Worm (Caenorhabditis elegans) whole organism, L2 larva: ENCODE results near the gene ugt-19.

Experiments used
- C34F6.9 ChIP-seq: fragments of 150-350 bp; optimal IDR thresholded peaks from 2 replicates; lab custom pipeline; 2014; ENCODE audit warnings: missing biosample characterization, missing genetic modification characterization
- F13H6.1 ChIP-seq: sonication (generic microtip); optimal IDR thresholded peaks from 2 replicates; lab custom pipeline; 2016; ENCODE audit warnings: missing genetic modification characterization, missing compliant biosample characterization
- R02D3.7 ChIP-seq: fragments of 150-350 bp; optimal IDR thresholded peaks from 2 replicates; lab custom pipeline; 2014; ENCODE audit warnings: missing biosample characterization, missing genetic modification characterization
- ceh-16 ChIP-seq: fragments of 150-350 bp; optimal IDR thresholded peaks from 2 replicates; lab custom pipeline; 2014; ENCODE audit warnings: missing biosample characterization, missing genetic modification characterization
- ceh-82 ChIP-seq: fragments of 150-350 bp; optimal IDR thresholded peaks from 2 replicates; lab custom pipeline; 2014; ENCODE audit warnings: missing biosample characterization, missing genetic modification characterization
- crh-2 ChIP-seq: sonication (generic microtip); optimal IDR thresholded peaks from 2 replicates; lab custom pipeline; 2017; ENCODE audit warnings: missing biosample characterization, missing genetic modification characterization
- egl-27 ChIP-seq: sonication (generic microtip); optimal IDR thresholded peaks from 3 replicates; lab custom pipeline; 2017; ENCODE audit warnings: missing biosample characterization, missing genetic modification reagents, missing genetic modification characterization
- elt-3 ChIP-seq: sonication (generic microtip); optimal IDR thresholded peaks from 2 replicates; lab custom pipeline; 2017; ENCODE audit warnings: missing biosample characterization, missing genetic modification characterization
- fos-1 ChIP-seq: fragments of 150-350 bp; optimal IDR thresholded peaks from 2 replicates; lab custom pipeline; 2014; ENCODE audit warnings: missing biosample characterization, missing genetic modification characterization
- lin-11 ChIP-seq: fragments of 150-350 bp; sonication (generic microtip); optimal IDR thresholded peaks from 2 replicates; lab custom pipeline; 2014; ENCODE audit warnings: missing biosample characterization, missing genetic modification characterization, inconsistent platforms, mixed read lengths
- lin-13 ChIP-seq: fragments of 150-350 bp; optimal IDR thresholded peaks from 2 replicates; lab custom pipeline; 2014; ENCODE audit warnings: missing biosample characterization, missing genetic modification reagents, missing genetic modification characterization
- lin-39 ChIP-seq: fragments of 150-350 bp; optimal IDR thresholded peaks from 2 replicates; lab custom pipeline; 2014; ENCODE audit warnings: missing biosample characterization, missing genetic modification reagents, missing genetic modification characterization
- lsy-2 ChIP-seq, 2 experiments: fragments of 150-350 bp in 1 of 2; sonication (generic microtip) in 1 of 2; optimal IDR thresholded peaks; 2 replicates each; lab custom pipeline; 2014 to 2017; ENCODE audit warnings: missing biosample characterization in 2 of 2, missing genetic modification characterization in 2 of 2
- mbf-1 ChIP-seq: sonication (generic microtip); optimal IDR thresholded peaks from 2 replicates; lab custom pipeline; 2017; ENCODE audit warnings: missing biosample characterization, missing genetic modification characterization
- nhr-10 ChIP-seq: sonication (generic microtip); optimal IDR thresholded peaks from 2 replicates; lab custom pipeline; 2017; ENCODE audit warnings: missing biosample characterization, missing genetic modification characterization
- nhr-11 ChIP-seq: fragments of 150-350 bp; optimal IDR thresholded peaks from 2 replicates; lab custom pipeline; 2014; ENCODE audit warnings: missing biosample characterization, missing genetic modification characterization
- nhr-12 ChIP-seq: fragments of 150-350 bp; optimal IDR thresholded peaks from 2 replicates; lab custom pipeline; 2014; ENCODE audit warnings: missing biosample characterization, missing genetic modification characterization
- nhr-129 ChIP-seq: fragments of 150-350 bp; optimal IDR thresholded peaks from 2 replicates; lab custom pipeline; 2014; ENCODE audit warnings: missing biosample characterization, missing genetic modification characterization
- nhr-21 ChIP-seq: fragments of 150-350 bp; optimal IDR thresholded peaks from 2 replicates; lab custom pipeline; 2014; ENCODE audit warnings: missing biosample characterization, missing genetic modification characterization
- nhr-23 ChIP-seq: fragments of 150-350 bp; optimal IDR thresholded peaks from 2 replicates; lab custom pipeline; 2014; ENCODE audit warnings: missing biosample characterization, missing genetic modification reagents, missing genetic modification characterization
- nhr-237 ChIP-seq: fragments of 150-350 bp; optimal IDR thresholded peaks from 2 replicates; lab custom pipeline; 2014; ENCODE audit warnings: missing biosample characterization, missing genetic modification characterization
- nhr-25 ChIP-seq: fragments of 150-350 bp; sonication (generic microtip); optimal IDR thresholded peaks from 3 replicates; lab custom pipeline; 2014; ENCODE audit warnings: missing biosample characterization, missing genetic modification characterization
- skn-1 ChIP-seq: sonication (generic microtip); optimal IDR thresholded peaks from 2 replicates; lab custom pipeline; 2017; ENCODE audit warnings: missing biosample characterization, missing genetic modification characterization
- sma-3 ChIP-seq: sonication (generic microtip); optimal IDR thresholded peaks from 2 replicates; lab custom pipeline; 2016; ENCODE audit warnings: missing genetic modification reagents, missing genetic modification characterization, missing compliant biosample characterization
- sma-9 ChIP-seq, 2 experiments: fragments of 150-350 bp in 1 of 2; sonication (generic microtip) in 1 of 2; optimal IDR thresholded peaks; 2 replicates each; lab custom pipeline; 2014 to 2016; ENCODE audit warnings: missing genetic modification characterization in 2 of 2, mild to moderate bottlenecking in 1 of 2, missing biosample characterization in 1 of 2, missing compliant biosample characterization in 1 of 2, missing genetic modification reagents in 1 of 2, moderate library complexity in 1 of 2
- snpc-4 ChIP-seq: fragments of 150-350 bp; optimal IDR thresholded peaks from 2 replicates; lab custom pipeline; 2014; ENCODE audit warnings: missing biosample characterization, missing genetic modification characterization
- unc-55 ChIP-seq: fragments of 150-350 bp; sonication (generic microtip); optimal IDR thresholded peaks from 3 replicates; lab custom pipeline; 2014; ENCODE audit warnings: missing biosample characterization, missing genetic modification reagents, missing genetic modification characterization
- unc-62 ChIP-seq: fragments of 150-350 bp; optimal IDR thresholded peaks from 2 replicates; lab custom pipeline; 2014; ENCODE audit warnings: missing biosample characterization, missing genetic modification reagents, missing genetic modification characterization
- ztf-1 ChIP-seq: fragments of 200-800 bp; sonication (Bioruptor generic); conservative IDR thresholded peaks from 2 replicates; pipeline ENCODE4 v1.3.6; 2022; ENCODE audit warnings: missing genetic modification characterization, missing compliant biosample characterization
- ztf-4 ChIP-seq: fragments of 150-350 bp; optimal IDR thresholded peaks from 2 replicates; lab custom pipeline; 2014; ENCODE audit warnings: missing biosample characterization, missing genetic modification characterization

ugt-19 gene

DNA sequence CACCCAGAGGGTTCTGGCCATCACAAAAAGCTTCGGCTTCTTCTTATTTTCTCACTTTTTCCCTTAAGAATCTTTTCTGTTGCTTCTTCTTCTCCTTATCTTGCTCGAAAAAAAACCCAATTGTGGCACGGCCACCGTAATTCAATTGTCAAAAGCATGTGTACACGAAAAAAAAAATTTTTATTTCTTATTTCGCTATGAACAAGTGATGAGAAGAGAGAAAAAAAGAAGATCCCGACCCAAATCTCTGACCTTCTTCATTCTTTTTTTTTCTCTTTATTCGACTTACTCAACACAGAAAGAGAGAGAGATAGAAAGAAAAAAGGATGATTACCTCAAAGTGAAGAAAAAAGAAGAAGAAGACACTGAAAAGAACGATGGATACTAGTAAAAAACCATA is 18.8 kb downstream of the ugt-19 start (continued):
- peak; percentile 14 for TF ChIP-seq unc-55
- TF ChIP-seq nhr-12 (tag; lab: Kevin White, UChicago) = no peak
- peak in 1 of 2 experiments; percentile 41 for TF ChIP-seq lsy-2 (tag; optimal IDR thresholded peaks at IDR 0.05; lab: Kevin White, UChicago)
- no peak for TF ChIP-seq lin-13 (GFP tag; lab: Kevin White, UChicago)
- no peak for TF ChIP-seq elt-3 (tag; lab: Kevin White, UChicago)
- no peak for TF ChIP-seq nhr-11 (tag; lab: Kevin White, UChicago)
- no peak for TF ChIP-seq mbf-1 (tag; lab: Kevin White, UChicago)
- TF ChIP-seq lin-39 (tag; lab: Kevin White, UChicago) = no peak

DNA sequence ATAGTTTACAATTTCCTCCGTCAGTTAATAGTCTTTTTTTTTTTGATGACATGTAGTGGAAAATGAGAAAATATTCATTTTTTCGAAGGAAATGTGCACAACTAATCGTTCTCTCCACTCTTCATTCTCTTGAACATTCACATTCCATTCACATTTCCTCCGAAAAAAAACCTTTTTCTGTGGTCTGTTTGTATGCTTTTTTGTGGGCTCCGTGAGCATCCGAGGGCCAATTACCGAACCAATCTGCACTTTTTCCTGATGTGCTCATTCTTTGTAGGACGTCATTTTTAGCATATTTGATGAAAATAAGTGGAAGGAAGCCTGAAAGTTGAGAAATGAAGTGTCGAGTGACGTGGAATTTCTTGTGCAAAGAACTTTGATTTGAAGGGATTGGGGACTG is 20.1 kb downstream of the ugt-19 start:
- TF ChIP-seq nhr-12 (tag; lab: Kevin White, UChicago) = no peak
- no peak for TF ChIP-seq crh-2 (tag; lab: Kevin White, UChicago)
- TF ChIP-seq sma-9 (GFP tag; optimal IDR thresholded peaks at IDR 0.05; lab: Kevin White, UChicago) = no peak
- TF ChIP-seq sma-9 (tag; optimal IDR thresholded peaks at IDR 0.05; lab: Kevin White, UChicago) = no peak
- no peak for TF ChIP-seq nhr-25 (tag; lab: Kevin White, UChicago)
- TF ChIP-seq ceh-82 (tag; lab: Kevin White, UChicago) = no peak
- no peak for TF ChIP-seq nhr-23
- no peak for TF ChIP-seq lin-11
- no peak for TF ChIP-seq snpc-4
- TF ChIP-seq ztf-1 (GFP tag; lab: Robert Waterston, UW) = no peak
- TF ChIP-seq unc-55 = no peak
- TF ChIP-seq nhr-129 = no peak
- no peak for TF ChIP-seq sma-3
- no peak for TF ChIP-seq mbf-1 (tag; lab: Kevin White, UChicago)
- TF ChIP-seq nhr-21 (tag; lab: Kevin White, UChicago) = no peak
- TF ChIP-seq R02D3.7 (tag; lab: Kevin White, UChicago) = no peak
- TF ChIP-seq C34F6.9 (tag; lab: Kevin White, UChicago) = no peak
- no peak for TF ChIP-seq nhr-10 (tag; lab: Kevin White, UChicago)
- TF ChIP-seq ztf-4 (tag; lab: Kevin White, UChicago) = no peak
- no peak for TF ChIP-seq elt-3 (tag; lab: Kevin White, UChicago)

DNA sequence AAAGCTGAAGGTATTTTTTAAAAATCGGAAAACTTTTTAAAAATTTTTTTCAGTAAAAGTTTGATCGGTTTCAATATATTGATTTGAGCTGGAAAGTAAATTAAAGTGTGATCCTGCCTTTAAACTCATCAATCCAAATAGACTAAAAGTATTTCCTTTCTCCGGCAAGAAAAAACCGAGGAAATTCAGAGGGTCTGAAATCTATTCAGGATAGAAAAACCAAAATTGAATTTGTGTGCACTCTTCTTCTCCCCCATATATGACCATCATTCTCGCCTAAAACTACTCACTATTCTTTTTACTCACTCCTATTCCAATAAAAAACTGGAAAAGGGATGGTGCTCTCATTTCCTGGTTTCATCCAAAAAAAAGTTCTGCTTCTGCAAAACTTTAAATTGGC is 24.9 kb downstream of the ugt-19 start:
- TF ChIP-seq sma-9 (GFP tag; optimal IDR thresholded peaks at IDR 0.05; lab: Kevin White, UChicago) = peak; percentile 33
- no peak for TF ChIP-seq sma-9 (tag; optimal IDR thresholded peaks at IDR 0.05; lab: Kevin White, UChicago)
- no peak for TF ChIP-seq nhr-237 (tag; lab: Kevin White, UChicago)
- no peak for TF ChIP-seq elt-3 (tag; lab: Kevin White, UChicago)
- TF ChIP-seq mbf-1 (tag; lab: Kevin White, UChicago) = no peak
- TF ChIP-seq nhr-12 (tag; lab: Kevin White, UChicago) = no peak

DNA sequence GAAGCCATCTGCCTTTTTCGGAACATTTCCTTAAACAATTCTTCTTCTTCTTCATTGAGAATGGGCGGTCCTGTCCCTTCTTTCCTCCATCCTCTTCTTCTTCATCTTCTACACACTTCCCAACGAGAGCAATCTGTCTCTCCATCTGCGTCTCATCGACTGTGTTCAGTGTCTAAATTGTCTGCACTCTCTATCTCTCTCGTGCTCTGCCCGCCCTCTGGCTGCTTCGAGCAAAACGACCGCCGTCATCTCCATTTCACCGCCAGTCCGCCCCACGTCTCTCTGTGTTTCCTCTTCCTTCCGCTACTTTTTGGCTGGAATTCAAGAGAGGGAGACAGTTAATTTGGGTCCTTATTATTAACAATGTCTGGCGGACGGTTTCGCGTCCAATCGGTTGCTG is 26.3 kb downstream of the ugt-19 start:
- TF ChIP-seq skn-1 (tag; lab: Kevin White, UChicago) (no peak), ceh-16 (tag; lab: Kevin White, UChicago) (no peak), sma-9 (GFP tag; optimal IDR thresholded peaks at IDR 0.05; lab: Kevin White, UChicago) (peak; percentile 39), sma-9 (tag; optimal IDR thresholded peaks at IDR 0.05; lab: Kevin White, UChicago) (no peak), nhr-10 (tag; lab: Kevin White, UChicago) (no peak), crh-2 (tag; lab: Kevin White, UChicago) (peak; percentile 11), mbf-1 (tag; lab: Kevin White, UChicago) (no peak), unc-55 (peak; percentile 40), C34F6.9 (tag; lab: Kevin White, UChicago) (peak; percentile 31), F13H6.1 (tag; lab: Kevin White, UChicago) (peak; percentile 4), R02D3.7 (tag; lab: Kevin White, UChicago) (no peak), nhr-129 (peak; percentile 15), lsy-2 (tag; optimal IDR thresholded peaks at IDR 0.05; lab: Kevin White, UChicago) (peak in 1 of 2 experiments; percentile 22)
- TF ChIP-seq, all 48 proteins: peak for 7

DNA sequence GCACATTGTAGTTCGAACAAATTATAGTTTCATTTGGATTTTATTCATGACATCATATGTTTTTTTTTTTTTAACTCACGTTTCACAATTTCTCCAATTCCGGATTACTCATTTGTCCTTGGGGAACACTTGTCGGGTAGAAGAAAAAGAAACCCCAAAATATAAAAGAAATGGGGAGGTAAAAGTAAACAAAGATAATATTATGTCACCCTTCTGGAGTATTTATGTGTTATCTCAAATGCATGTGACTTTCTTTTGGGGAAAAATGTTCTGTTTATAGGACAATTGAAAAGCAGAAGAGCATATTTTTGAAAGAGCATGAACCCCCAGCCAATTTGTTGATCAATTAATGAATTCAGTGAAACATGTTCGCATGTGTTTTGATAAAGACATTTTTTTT is 27.9 kb downstream of the ugt-19 start:
- TF ChIP-seq crh-2 (tag; lab: Kevin White, UChicago) = peak; percentile 2
- TF ChIP-seq egl-27 (tag; lab: Kevin White, UChicago) = no peak
- TF ChIP-seq lin-39 (tag; lab: Kevin White, UChicago) = no peak

DNA sequence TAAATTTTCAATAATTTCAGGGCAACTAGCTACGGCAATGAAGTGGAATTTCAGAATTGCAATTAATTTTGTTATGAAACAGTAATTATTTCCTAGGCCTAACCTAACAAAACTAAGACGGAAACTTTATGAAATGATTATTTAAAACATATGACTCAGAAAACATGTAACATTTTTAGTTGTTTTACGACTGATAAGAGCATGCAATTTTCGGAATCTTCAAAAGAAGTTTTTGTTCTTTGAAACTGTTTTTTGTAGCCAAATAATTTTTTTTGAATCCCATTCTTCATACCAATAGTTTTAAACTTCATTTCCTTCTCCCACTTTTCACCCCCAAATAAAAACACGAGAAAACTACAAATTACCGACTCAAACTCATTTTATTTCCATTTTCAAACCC is 30.7 kb downstream of the ugt-19 start:
- no peak for TF ChIP-seq nhr-23
- no peak for TF ChIP-seq unc-62 (GFP tag; lab: Kevin White, UChicago)
- TF ChIP-seq sma-3 = no peak
- no peak for TF ChIP-seq sma-9 (GFP tag; optimal IDR thresholded peaks at IDR 0.05; lab: Kevin White, UChicago)
- TF ChIP-seq sma-9 (tag; optimal IDR thresholded peaks at IDR 0.05; lab: Kevin White, UChicago) = no peak
- TF ChIP-seq C34F6.9 (tag; lab: Kevin White, UChicago) = no peak
- no peak for TF ChIP-seq nhr-12 (tag; lab: Kevin White, UChicago)
- TF ChIP-seq fos-1 (tag; lab: Kevin White, UChicago) = peak; percentile 24
- no peak for TF ChIP-seq ceh-16 (tag; lab: Kevin White, UChicago)
